Worm (Caenorhabditis elegans) whole organism, young adult: Measurements from ENCODE around the gene srh-145.

Experiments
- B0019.2 ChIP-seq: fragments of 200-800 bp; sonication (Bioruptor generic); conservative IDR thresholded peaks from 2 replicates; pipeline ENCODE4 v1.3.6; 2022; ENCODE audit warnings: missing genetic modification reagents, missing genetic modification characterization, missing compliant biosample characterization
- B0336.3 ChIP-seq: fragments of 200-800 bp; sonication (Bioruptor generic); IDR thresholded peaks from 2 replicates; pipeline ENCODE4 v1.3.6; 2022; ENCODE audit warnings: missing genetic modification characterization, missing compliant biosample characterization
- C06A6.2 ChIP-seq: fragments of 200-800 bp; sonication (Bioruptor generic); conservative IDR thresholded peaks from 2 replicates; pipeline ENCODE4 v1.3.6; 2022; ENCODE audit warnings: missing genetic modification characterization, missing compliant biosample characterization
- C17E4.6 ChIP-seq: fragments of 200-800 bp; sonication (Bioruptor generic); IDR thresholded peaks from 2 replicates; pipeline ENCODE4 v1.3.6; 2022; ENCODE audit warnings: missing genetic modification reagents, missing genetic modification characterization, missing compliant biosample characterization
- F10E7.11 ChIP-seq: sonication (generic microtip); optimal IDR thresholded peaks from 2 replicates; lab custom pipeline; 2017; ENCODE audit warnings: mild to moderate bottlenecking, missing genetic modification characterization, moderate library complexity, missing compliant biosample characterization
- F33H1.4 ChIP-seq: fragments of 200-800 bp; sonication (Bioruptor generic); IDR thresholded peaks from 2 replicates; pipeline ENCODE4 v1.3.6; 2022; ENCODE audit warnings: missing genetic modification reagents, missing genetic modification characterization, missing compliant biosample characterization
- F39B2.1 ChIP-seq: fragments of 200-800 bp; sonication (Bioruptor generic); IDR thresholded peaks from 2 replicates; pipeline ENCODE4 v1.3.6; 2022; ENCODE audit warnings: missing genetic modification reagents, missing genetic modification characterization, missing compliant biosample characterization
- F49E8.2 ChIP-seq: sonication (generic microtip); optimal IDR thresholded peaks from 3 replicates; lab custom pipeline; 2017; ENCODE audit warnings: missing genetic modification characterization, mild to moderate bottlenecking, missing compliant biosample characterization, antibody characterized with exemption, moderate library complexity; ENCODE audit not compliant: insufficient read depth
- Y53F4B.3 ChIP-seq: fragments of 200-800 bp; sonication (Bioruptor generic); IDR thresholded peaks from 2 replicates; pipeline ENCODE4 v1.3.6; 2022; ENCODE audit warnings: missing genetic modification reagents, missing genetic modification characterization, missing compliant biosample characterization
- Y56A3A.18 ChIP-seq: fragments of 200-800 bp; sonication (Bioruptor generic); IDR thresholded peaks from 2 replicates; pipeline ENCODE4 v1.3.6; 2022; ENCODE audit warnings: missing genetic modification reagents, missing genetic modification characterization, missing compliant biosample characterization
- Y67H2A.10 ChIP-seq: fragments of 200-800 bp; sonication (Bioruptor generic); conservative IDR thresholded peaks from 2 replicates; pipeline ENCODE4 v1.3.6; 2022; ENCODE audit warnings: missing genetic modification reagents, missing genetic modification characterization, missing compliant biosample characterization
- Y95B8A.8 ChIP-seq: fragments of 200-800 bp; sonication (Bioruptor generic); IDR thresholded peaks from 2 replicates; pipeline ENCODE4 v1.3.6; 2022; ENCODE audit warnings: missing genetic modification reagents, missing genetic modification characterization, missing compliant biosample characterization
- ZK185.1 ChIP-seq: sonication (generic microtip); optimal IDR thresholded peaks from 2 replicates; lab custom pipeline; 2016; ENCODE audit warnings: mild to moderate bottlenecking, missing genetic modification characterization, missing compliant biosample characterization; ENCODE audit not compliant: poor library complexity, severe bottlenecking
- ama-1 ChIP-seq, 3 experiments: fragments of 150-350 bp in 1 of 3; sonication (generic microtip) in 2 of 3; optimal IDR thresholded peaks; 2 replicates each; lab custom pipeline; 2014 to 2018; ENCODE audit warnings: missing biosample characterization in 2 of 3, missing genetic modification characterization in 2 of 3, missing genetic modification reagents in 2 of 3
- aptf-2 ChIP-seq: fragments of 200-800 bp; sonication (Bioruptor generic); conservative IDR thresholded peaks from 2 replicates; pipeline ENCODE4 v1.3.6; 2022; ENCODE audit warnings: missing genetic modification reagents, missing genetic modification characterization, missing compliant biosample characterization
- atf-7 ChIP-seq: sonication (generic microtip); optimal IDR thresholded peaks from 2 replicates; lab custom pipeline; 2017; ENCODE audit warnings: mild to moderate bottlenecking, missing genetic modification characterization, missing compliant biosample characterization
- die-1 ChIP-seq: sonication (generic microtip); optimal IDR thresholded peaks from 2 replicates; lab custom pipeline; 2016; ENCODE audit warnings: missing genotype, mild to moderate bottlenecking, missing genetic modification characterization, missing compliant biosample characterization
- dox-1 ChIP-seq: fragments of 200-800 bp; sonication (Bioruptor generic); IDR thresholded peaks from 2 replicates; pipeline ENCODE4 v1.3.6; 2022; ENCODE audit warnings: missing genetic modification reagents, missing genetic modification characterization, missing compliant biosample characterization
- efl-1 ChIP-seq: fragments of 150-350 bp; optimal IDR thresholded peaks from 2 replicates; lab custom pipeline; 2014; ENCODE audit warnings: missing biosample characterization, missing genetic modification reagents, missing genetic modification characterization
- fkh-3 ChIP-seq: sonication (generic microtip); optimal IDR thresholded peaks from 2 replicates; lab custom pipeline; 2016; ENCODE audit warnings: mild to moderate bottlenecking, missing genetic modification characterization, missing compliant biosample characterization
- hlh-26 ChIP-seq: fragments of 200-800 bp; sonication (Bioruptor generic); conservative IDR thresholded peaks from 2 replicates; pipeline ENCODE4 v1.3.6; 2022; ENCODE audit warnings: missing genetic modification reagents, missing genetic modification characterization, missing compliant biosample characterization
- hrde-1 ChIP-seq: sonication (generic microtip); optimal IDR thresholded peaks from 2 replicates; lab custom pipeline; 2016; ENCODE audit warnings: missing genetic modification characterization, mild to moderate bottlenecking, missing compliant biosample characterization, moderate library complexity, missing genotype, missing genetic modification reagents, borderline replicate concordance
- let-607 ChIP-seq, 2 experiments: fragments of 200-800 bp in 1 of 2; sonication (Bioruptor generic) in 1 of 2; sonication (generic microtip) in 1 of 2; optimal IDR thresholded peaks; 2 replicates each; lab custom pipeline; 2016 to 2018; ENCODE audit warnings: mild to moderate bottlenecking in 2 of 2, missing compliant biosample characterization in 2 of 2, missing genetic modification characterization in 2 of 2, moderate library complexity in 2 of 2, missing genotype in 1 of 2
- lin-26 ChIP-seq: fragments of 200-800 bp; sonication (Bioruptor generic); IDR thresholded peaks from 2 replicates; pipeline ENCODE4 v1.3.6; 2022; ENCODE audit warnings: missing genetic modification reagents, missing genetic modification characterization, missing compliant biosample characterization
- madf-10 ChIP-seq: sonication (generic microtip); optimal IDR thresholded peaks from 2 replicates; lab custom pipeline; 2016; ENCODE audit warnings: mild to moderate bottlenecking, missing genetic modification characterization, missing compliant biosample characterization
- mxl-1 ChIP-seq: sonication (generic microtip); optimal IDR thresholded peaks from 2 replicates; lab custom pipeline; 2016; ENCODE audit warnings: missing genetic modification characterization, missing compliant biosample characterization
- nfyb-1 ChIP-seq: fragments of 200-800 bp; sonication (Bioruptor generic); IDR thresholded peaks from 2 replicates; pipeline ENCODE4 v1.3.6; 2022; ENCODE audit warnings: missing genetic modification reagents, missing genetic modification characterization, missing compliant biosample characterization
- nhr-90 ChIP-seq: sonication (generic microtip); optimal IDR thresholded peaks from 2 replicates; lab custom pipeline; 2016; ENCODE audit warnings: missing genotype, mild to moderate bottlenecking, missing genetic modification characterization, missing compliant biosample characterization
- pbrm-1 ChIP-seq: fragments of 200-800 bp; sonication (Bioruptor generic); IDR thresholded peaks from 2 replicates; pipeline ENCODE4 v1.3.6; 2022; ENCODE audit warnings: missing genetic modification reagents, missing genetic modification characterization, missing compliant biosample characterization
- rpc-1 ChIP-seq, 2 experiments: fragments of 150-350 bp in 1 of 2; sonication (generic microtip) in 1 of 2; optimal IDR thresholded peaks; 2 replicates each; lab custom pipeline; 2014 to 2018; ENCODE audit warnings: missing biosample characterization in 1 of 2, missing genetic modification characterization in 1 of 2, missing genetic modification reagents in 1 of 2, missing genotype in 1 of 2
- snpc-1.1 ChIP-seq: sonication (generic microtip); optimal IDR thresholded peaks from 2 replicates; lab custom pipeline; 2017; ENCODE audit warnings: missing genetic modification characterization, mild to moderate bottlenecking, missing compliant biosample characterization, antibody characterized with exemption, moderate library complexity, missing genotype, missing genetic modification reagents; ENCODE audit not compliant: insufficient read depth
- snpc-3.4 ChIP-seq: sonication (generic microtip); optimal IDR thresholded peaks from 2 replicates; lab custom pipeline; 2017; ENCODE audit warnings: missing genetic modification characterization, mild to moderate bottlenecking, missing compliant biosample characterization, antibody characterized with exemption, moderate library complexity, missing genotype, missing genetic modification reagents
- sptf-2 ChIP-seq: fragments of 200-800 bp; sonication (Bioruptor generic); optimal IDR thresholded peaks from 2 replicates; lab custom pipeline; 2018; ENCODE audit warnings: mild to moderate bottlenecking, missing genetic modification characterization, missing compliant biosample characterization
- tbx-9 ChIP-seq: sonication (generic microtip); optimal IDR thresholded peaks from 2 replicates; lab custom pipeline; 2016; ENCODE audit warnings: borderline replicate concordance, missing genetic modification characterization, inconsistent platforms, missing compliant biosample characterization
- zim-3 ChIP-seq: sonication (generic microtip); optimal IDR thresholded peaks from 2 replicates; lab custom pipeline; 2017; ENCODE audit warnings: mild to moderate bottlenecking, missing genetic modification characterization, moderate library complexity, missing compliant biosample characterization
- ztf-22 ChIP-seq: fragments of 200-800 bp; sonication (Bioruptor generic); optimal IDR thresholded peaks from 2 replicates; lab custom pipeline; 2018; ENCODE audit warnings: mild to moderate bottlenecking, missing genetic modification characterization, moderate library complexity, missing compliant biosample characterization
- ztf-25 ChIP-seq: fragments of 200-800 bp; sonication (Bioruptor generic); IDR thresholded peaks from 2 replicates; pipeline ENCODE4 v1.3.6; 2022; ENCODE audit warnings: missing genetic modification reagents, missing genetic modification characterization, missing compliant biosample characterization
- ztf-26 ChIP-seq: sonication (generic microtip); optimal IDR thresholded peaks from 2 replicates; lab custom pipeline; 2017; ENCODE audit warnings: missing genetic modification characterization, missing compliant biosample characterization
- ztf-28 ChIP-seq: fragments of 200-800 bp; sonication (Bioruptor generic); IDR thresholded peaks from 2 replicates; pipeline ENCODE4 v1.3.6; 2022; ENCODE audit warnings: missing genetic modification reagents, missing genetic modification characterization, missing compliant biosample characterization

The srh-145 gene

DNA sequence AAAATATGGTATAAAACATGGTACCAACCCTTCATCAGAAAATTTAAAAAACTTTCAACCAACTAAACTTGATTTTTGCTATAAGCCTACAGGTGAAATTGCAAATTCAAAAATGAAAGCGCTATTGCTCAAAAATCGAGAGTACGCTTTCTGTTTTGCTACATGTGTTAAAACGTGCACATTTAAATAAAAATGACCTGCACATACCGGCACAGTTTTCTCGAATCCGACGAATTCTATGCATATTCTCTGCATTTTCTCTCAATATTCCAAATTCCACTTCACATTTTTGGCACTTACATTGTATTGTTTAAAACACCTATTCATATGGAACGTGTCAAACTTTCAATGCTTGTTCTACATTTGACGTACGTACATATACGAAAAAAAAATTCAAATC lies at the start of gene srh-145:
Gene srh-145 (plus strand): TSS at position 193 of the 400 bp plus-strand sequence.
- TF ChIP-seq ZK185.1 (tag; lab: Kevin White, UChicago) (no peak), snpc-3.4 (tag; lab: Kevin White, UChicago) (no peak), madf-10 (no peak), atf-7 (no peak), hrde-1 (tag; lab: Kevin White, UChicago) (no peak), ztf-22 (GFP tag; lab: Kevin White, UChicago) (no peak)

DNA sequence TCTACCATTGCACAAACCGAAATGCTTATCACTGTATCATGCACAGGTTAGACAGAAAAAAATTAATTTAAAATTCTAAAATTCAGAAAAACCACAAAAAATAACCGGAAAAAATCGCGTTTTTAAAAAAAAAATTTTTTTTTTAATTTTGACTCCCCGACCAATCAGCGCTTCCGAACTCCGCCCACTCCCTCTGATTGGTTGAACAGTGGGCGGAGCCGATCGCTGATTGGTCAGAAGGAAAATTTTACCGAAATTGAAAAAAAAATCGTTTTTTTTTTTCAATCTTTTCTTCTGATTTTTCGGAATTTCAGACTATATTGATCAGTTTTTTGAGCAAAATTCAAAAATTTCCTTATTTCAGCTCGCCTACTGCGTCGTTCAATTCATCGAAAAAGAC lies 49.2 kb upstream of the srh-145 start:
- TF ChIP-seq nfyb-1 = peak; percentile 98
- TF ChIP-seq C06A6.2 (GFP tag; lab: Robert Waterston, UW) = no peak

DNA sequence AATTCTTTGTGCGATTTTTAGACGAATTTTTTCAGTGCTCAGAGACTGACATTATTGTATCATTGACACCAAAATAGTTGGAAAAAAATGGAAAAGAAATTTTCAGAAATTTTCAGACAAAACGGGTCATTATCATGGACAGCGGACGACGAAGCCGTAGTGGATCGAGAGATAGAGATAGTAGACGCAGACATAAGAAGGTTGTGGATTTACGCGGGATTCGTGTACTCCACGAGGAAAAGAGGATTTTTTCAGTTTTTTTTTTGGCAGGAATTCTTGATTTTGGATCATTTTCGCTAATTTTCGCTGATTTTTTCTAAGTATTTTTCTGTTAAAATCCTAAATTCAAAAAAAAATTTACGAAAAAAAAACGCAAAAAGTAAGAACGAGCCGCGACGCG lies 42.9 kb upstream of the srh-145 start, which contains the start of gene W08G11.3:
Gene W08G11.3 (plus strand): TSS at position 107 of the 400 bp plus-strand sequence.
- 0 out of 2 replicates have a peak, but pooled peaks have one; percentile 34 for TF ChIP-seq B0019.2
- 0 out of 2 replicates have a peak, but pooled peaks have one; percentile 42 for TF ChIP-seq Y56A3A.18 (GFP tag; lab: Robert Waterston, UW)
- 0 out of 2 replicates have a peak, but pooled peaks have one; percentile 14 for TF ChIP-seq nfyb-1
- TF ChIP-seq aptf-2 (GFP tag; lab: Robert Waterston, UW) = no peak
- TF ChIP-seq B0336.3 (GFP tag; lab: Robert Waterston, UW) = peak; percentile 21; the same call in 1 of the 2 replicates
- no peak for TF ChIP-seq F39B2.1
- TF ChIP-seq Y95B8A.8 = 0 out of 2 replicates have a peak, but pooled peaks have one; percentile 25

DNA sequence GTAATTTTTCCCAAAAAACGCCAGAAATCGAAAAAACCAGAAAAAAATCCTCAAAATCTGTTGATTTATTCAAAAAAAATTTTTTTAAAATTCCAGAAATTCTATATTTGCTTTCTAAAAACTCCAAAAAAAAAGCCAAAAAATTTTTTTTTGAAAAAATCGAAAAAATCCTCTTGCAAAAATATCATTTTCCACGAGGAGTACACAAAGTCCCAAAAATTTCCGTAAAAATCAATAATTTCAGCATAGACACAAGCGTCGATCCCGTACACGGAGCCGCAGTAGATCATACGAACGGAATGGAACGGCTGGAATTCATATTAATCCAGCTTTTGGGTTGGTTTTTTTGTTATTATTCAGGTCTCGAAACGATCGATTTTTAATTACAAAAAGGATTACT lies 42.4 kb upstream of the srh-145 start:
- TF ChIP-seq efl-1 (GFP tag; lab: Kevin White, UChicago) (no peak), sptf-2 (GFP tag; lab: Kevin White, UChicago) (no peak), atf-7 (no peak), let-607 (tag; optimal IDR thresholded peaks at IDR 0.05; lab: Kevin White, UChicago) (no peak), nhr-90 (tag; lab: Kevin White, UChicago) (no peak), zim-3 (no peak), hrde-1 (tag; lab: Kevin White, UChicago) (no peak), ztf-26 (tag; lab: Kevin White, UChicago) (no peak), F33H1.4 (no peak), dox-1 (GFP tag; lab: Robert Waterston, UW) (no peak), tbx-9 (no peak), snpc-1.1 (tag; lab: Kevin White, UChicago) (no peak), Y53F4B.3 (no peak)

DNA sequence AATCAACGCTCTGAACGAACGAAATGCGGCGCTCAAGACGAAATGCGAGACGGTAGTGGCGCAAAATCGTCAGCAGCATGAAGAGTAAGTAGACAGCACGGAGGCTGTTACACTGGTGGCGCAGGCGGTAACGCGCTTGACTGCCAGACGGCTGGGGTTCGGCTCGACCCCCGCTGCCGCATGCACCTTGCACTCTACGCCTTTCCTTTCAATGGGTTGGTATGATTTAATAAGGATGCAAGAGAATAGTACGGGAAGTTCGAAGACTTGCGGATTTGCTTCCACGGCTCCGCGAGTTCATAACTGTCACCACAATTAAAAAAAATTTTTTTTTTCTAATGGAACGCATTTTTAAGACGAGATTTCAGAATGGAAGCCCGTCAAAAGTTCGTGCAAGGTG lies 40.5 kb upstream of the srh-145 start:
- peak; percentile 94 for TF ChIP-seq die-1 (tag; lab: Kevin White, UChicago)
- peak; percentile 94 for TF ChIP-seq mxl-1
- TF ChIP-seq pbrm-1 (GFP tag; lab: Robert Waterston, UW) = peak; percentile 89
- peak; percentile 88 for TF ChIP-seq ztf-28 (GFP tag; lab: Robert Waterston, UW)
- no peak for TF ChIP-seq C17E4.6 (GFP tag; lab: Robert Waterston, UW)
- no peak for TF ChIP-seq ama-1 (optimal IDR thresholded peaks at IDR 0.05; lab: Kevin White, UChicago)
- TF ChIP-seq ama-1 (GFP tag; optimal IDR thresholded peaks at IDR 0.05; lab: Kevin White, UChicago) = peak; percentile 51 to 59
- no peak for TF ChIP-seq Y67H2A.10 (GFP tag; lab: Robert Waterston, UW)
- TF ChIP-seq rpc-1 (optimal IDR thresholded peaks at IDR 0.05; lab: Kevin White, UChicago) = peak; percentile 92
- peak; percentile 88 for TF ChIP-seq rpc-1 (tag; optimal IDR thresholded peaks at IDR 0.05; lab: Kevin White, UChicago)
- TF ChIP-seq hrde-1 (tag; lab: Kevin White, UChicago) = peak; percentile 89
- TF ChIP-seq fkh-3 (tag; lab: Kevin White, UChicago) = peak; percentile 88
- peak; percentile 78 for TF ChIP-seq F10E7.11
- peak; percentile 26; the same call in 1 of the 2 replicates for TF ChIP-seq B0019.2
- TF ChIP-seq F49E8.2 (tag; lab: Kevin White, UChicago) = peak; percentile 65
- peak; percentile 95 for TF ChIP-seq nhr-90 (tag; lab: Kevin White, UChicago)
- TF ChIP-seq ztf-25 (GFP tag; lab: Robert Waterston, UW) = peak; percentile 84; the same call in 1 of the 2 replicates
- peak; percentile 59; the same call in 1 of the 2 replicates for TF ChIP-seq C06A6.2 (GFP tag; lab: Robert Waterston, UW)
- TF ChIP-seq hlh-26 (GFP tag; lab: Robert Waterston, UW) = no peak
- TF ChIP-seq lin-26 (GFP tag; lab: Robert Waterston, UW) = peak; percentile 93
- TF ChIP-seq ztf-26 (tag; lab: Kevin White, UChicago) = peak; percentile 86
